Worm (Caenorhabditis elegans) whole organism, young adult: Measurements from ENCODE around the gene abhd-12.

Experiments
- D2030.7 ChIP-seq: fragments of 200-800 bp; sonication (Bioruptor generic); IDR thresholded peaks from 2 replicates; pipeline ENCODE4 v1.3.6; 2022; ENCODE audit warnings: missing genetic modification reagents, missing genetic modification characterization, missing compliant biosample characterization
- F23B12.7 ChIP-seq: sonication (generic microtip); optimal IDR thresholded peaks from 2 replicates; lab custom pipeline; 2017; ENCODE audit warnings: missing genetic modification characterization, mild to moderate bottlenecking, missing compliant biosample characterization, antibody characterized with exemption, moderate library complexity; ENCODE audit not compliant: insufficient read depth
- Y53G8AR.9 ChIP-seq: fragments of 200-800 bp; sonication (Bioruptor generic); conservative IDR thresholded peaks from 2 replicates; pipeline ENCODE4 v1.3.6; 2022; ENCODE audit warnings: missing genetic modification reagents, missing genetic modification characterization, missing compliant biosample characterization
- die-1 ChIP-seq: sonication (generic microtip); optimal IDR thresholded peaks from 2 replicates; lab custom pipeline; 2016; ENCODE audit warnings: missing genotype, mild to moderate bottlenecking, missing genetic modification characterization, missing compliant biosample characterization
- dpl-1 ChIP-seq: fragments of 150-350 bp; optimal IDR thresholded peaks from 2 replicates; lab custom pipeline; 2014; ENCODE audit warnings: missing biosample characterization, missing genetic modification reagents, missing genetic modification characterization
- efl-1 ChIP-seq: fragments of 150-350 bp; optimal IDR thresholded peaks from 2 replicates; lab custom pipeline; 2014; ENCODE audit warnings: missing biosample characterization, missing genetic modification reagents, missing genetic modification characterization
- hlh-26 ChIP-seq: fragments of 200-800 bp; sonication (Bioruptor generic); conservative IDR thresholded peaks from 2 replicates; pipeline ENCODE4 v1.3.6; 2022; ENCODE audit warnings: missing genetic modification reagents, missing genetic modification characterization, missing compliant biosample characterization
- madf-6 ChIP-seq: fragments of 200-800 bp; sonication (Bioruptor generic); IDR thresholded peaks from 2 replicates; pipeline ENCODE4 v1.3.6; 2022; ENCODE audit warnings: missing genetic modification reagents, missing genetic modification characterization, missing compliant biosample characterization
- mel-28 ChIP-seq: sonication (generic microtip); optimal IDR thresholded peaks from 2 replicates; lab custom pipeline; 2016; ENCODE audit warnings: borderline replicate concordance, mild to moderate bottlenecking, missing genetic modification characterization, missing compliant biosample characterization
- snpc-4 ChIP-seq, 5 experiments: fragments of 150-350 bp in 1 of 5; sonication (generic microtip) in 4 of 5; optimal IDR thresholded peaks; 2 replicates each; lab custom pipeline; 2014 to 2018; ENCODE audit warnings: missing genetic modification characterization in 5 of 5, missing biosample characterization in 3 of 5, antibody characterized with exemption in 2 of 5, mild to moderate bottlenecking in 2 of 5, missing compliant biosample characterization in 2 of 5, missing genotype in 2 of 5, moderate library complexity in 2 of 5, missing genetic modification reagents in 1 of 5
- tbp1 ChIP-seq: fragments of 200-800 bp; sonication (Bioruptor generic); optimal IDR thresholded peaks from 2 replicates; lab custom pipeline; 2018; ENCODE audit warnings: mild to moderate bottlenecking, missing genetic modification characterization, missing compliant biosample characterization

ce11 chrV:8031121-8031520 is 47.4 kb downstream of the abhd-12 start, which contains the start of gene vars-1:
- TF ChIP-seq dpl-1 (GFP tag; lab: Kevin White, UChicago) (peak; percentile 42), madf-6 (GFP tag; lab: Robert Waterston, UW) (peak; percentile 58), efl-1 (GFP tag; lab: Kevin White, UChicago) (peak; percentile 69), tbp1 (GFP tag; lab: Kevin White, UChicago) (peak; percentile 6), Y53G8AR.9 (GFP tag; lab: Robert Waterston, UW) (no peak; the same call in 1 of the 2 replicates), snpc-4 (GFP tag; optimal IDR thresholded peaks at IDR 0.05; lab: Kevin White, UChicago) (no peak), snpc-4 (tag; optimal IDR thresholded peaks at IDR 0.05; lab: Kevin White, UChicago) (peak in 2 of 4 experiments; percentile 11 to 50), mel-28 (tag; lab: Kevin White, UChicago) (no peak), F23B12.7 (tag; lab: Kevin White, UChicago) (peak; percentile 78), die-1 (tag; lab: Kevin White, UChicago) (no peak), hlh-26 (GFP tag; lab: Robert Waterston, UW) (no peak), D2030.7 (0 out of 2 replicates have a peak, but pooled peaks have one; percentile 28)
